Worm (Caenorhabditis elegans) whole organism, early embryonic: ENCODE data around the gene R02D5.8.

ENCODE experiments used
- B0310.2 ChIP-seq: sonication (generic microtip); optimal IDR thresholded peaks from 2 replicates; lab custom pipeline; 2016; ENCODE audit warnings: mild to moderate bottlenecking, missing genetic modification characterization, missing compliant biosample characterization
- F13C5.2 ChIP-seq: sonication (generic microtip); optimal IDR thresholded peaks from 2 replicates; lab custom pipeline; 2017; ENCODE audit warnings: mild to moderate bottlenecking, missing genetic modification characterization, inconsistent platforms, missing compliant biosample characterization
- aly-1 ChIP-seq: sonication (generic microtip); optimal IDR thresholded peaks from 2 replicates; lab custom pipeline; 2016; ENCODE audit warnings: missing genetic modification characterization, missing compliant biosample characterization
- ama-1 ChIP-seq: fragments of 150-350 bp; optimal IDR thresholded peaks from 2 replicates; lab custom pipeline; 2014
- ceh-13 ChIP-seq: fragments of 200-800 bp; sonication (Bioruptor generic); optimal IDR thresholded peaks from 2 replicates; lab custom pipeline; 2018; ENCODE audit warnings: mild to moderate bottlenecking, missing genetic modification characterization, missing compliant biosample characterization
- ceh-36 ChIP-seq: sonication (generic microtip); optimal IDR thresholded peaks from 2 replicates; lab custom pipeline; 2016; ENCODE audit warnings: missing genetic modification characterization, inconsistent platforms, missing compliant biosample characterization
- ets-7 ChIP-seq: sonication (generic microtip); optimal IDR thresholded peaks from 2 replicates; lab custom pipeline; 2016; ENCODE audit warnings: missing genotype, missing genetic modification characterization, missing compliant biosample characterization
- flt-1 ChIP-seq: fragments of 200-800 bp; sonication (Bioruptor generic); IDR thresholded peaks from 2 replicates; pipeline ENCODE4 v1.3.6; 2022; ENCODE audit warnings: missing genetic modification characterization, missing compliant biosample characterization
- hmbx-1 ChIP-seq: sonication (generic microtip); optimal IDR thresholded peaks from 2 replicates; lab custom pipeline; 2016; ENCODE audit warnings: mild to moderate bottlenecking, missing genetic modification characterization, missing compliant biosample characterization
- hmg-4 ChIP-seq: fragments of 200-800 bp; sonication (Bioruptor generic); optimal IDR thresholded peaks from 2 replicates; lab custom pipeline; 2018; ENCODE audit warnings: mild to moderate bottlenecking, missing genetic modification characterization, missing compliant biosample characterization
- hnd-1 ChIP-seq: sonication (generic microtip); optimal IDR thresholded peaks from 2 replicates; lab custom pipeline; 2016; ENCODE audit warnings: missing genetic modification characterization, missing compliant biosample characterization
- pes-1 ChIP-seq: fragments of 200-800 bp; sonication (Bioruptor generic); IDR thresholded peaks from 2 replicates; pipeline ENCODE4 v1.3.6; 2022; ENCODE audit warnings: missing genetic modification reagents, missing genetic modification characterization, missing compliant biosample characterization
- scrt-1 ChIP-seq: fragments of 200-800 bp; sonication (Bioruptor generic); IDR thresholded peaks from 2 replicates; pipeline ENCODE4 v1.3.6; 2022; ENCODE audit warnings: missing genetic modification characterization, missing compliant biosample characterization
- sea-1 ChIP-seq: fragments of 200-800 bp; sonication (Bioruptor generic); conservative IDR thresholded peaks from 2 replicates; pipeline ENCODE4 v1.3.6; 2022; ENCODE audit warnings: missing genetic modification characterization, missing compliant biosample characterization
- tbx-11 ChIP-seq: fragments of 200-800 bp; sonication (Bioruptor generic); IDR thresholded peaks from 2 replicates; pipeline ENCODE4 v1.3.6; 2022; ENCODE audit warnings: missing genetic modification characterization, missing compliant biosample characterization
- tbx-37 ChIP-seq: fragments of 200-800 bp; sonication (Bioruptor generic); conservative IDR thresholded peaks from 2 replicates; pipeline ENCODE4 v1.3.6; 2022; ENCODE audit warnings: missing genetic modification reagents, missing genetic modification characterization, missing compliant biosample characterization
- tra-4 ChIP-seq: sonication (generic microtip); optimal IDR thresholded peaks from 2 replicates; lab custom pipeline; 2017; ENCODE audit warnings: missing genetic modification characterization, missing compliant biosample characterization

The R02D5.8 gene

ce11 chrV:14499074-14499864 is 19.9 kb downstream of the R02D5.8 start:
- TF ChIP-seq ama-1 (lab: Kevin White, UChicago) (no peak), F13C5.2 (tag; lab: Kevin White, UChicago) (no peak), hnd-1 (tag; lab: Kevin White, UChicago) (no peak), ets-7 (no peak), pes-1 (GFP tag; lab: Robert Waterston, UW) (no peak), sea-1 (GFP tag; lab: Robert Waterston, UW) (no peak), ceh-36 (tag; lab: Kevin White, UChicago) (no peak), hmg-4 (no peak), flt-1 (GFP tag; lab: Robert Waterston, UW) (no peak), tra-4 (no peak), aly-1 (tag; lab: Kevin White, UChicago) (no peak), hmbx-1 (tag; lab: Kevin White, UChicago) (no peak), scrt-1 (GFP tag; lab: Robert Waterston, UW) (no peak), tbx-11 (GFP tag; lab: Robert Waterston, UW) (no peak), ceh-13 (GFP tag; lab: Kevin White, UChicago) (no peak), B0310.2 (tag; lab: Kevin White, UChicago) (no peak)

ce11 chrV:14498204-14498603 is 21.0 kb downstream of the R02D5.8 start:
- no peak for TF ChIP-seq ama-1 (lab: Kevin White, UChicago)
- peak; percentile 40; the same call in 1 of the 2 replicates for TF ChIP-seq flt-1 (GFP tag; lab: Robert Waterston, UW)
- peak; percentile 80 for TF ChIP-seq hmg-4
- peak; percentile 13 for TF ChIP-seq F13C5.2 (tag; lab: Kevin White, UChicago)
- no peak for TF ChIP-seq scrt-1 (GFP tag; lab: Robert Waterston, UW)

ce11 chrV:14496446-14496845 is 22.7 kb downstream of the R02D5.8 start:
- TF ChIP-seq scrt-1 (GFP tag; lab: Robert Waterston, UW) (no peak), hmbx-1 (tag; lab: Kevin White, UChicago) (no peak), pes-1 (GFP tag; lab: Robert Waterston, UW) (no peak), ama-1 (lab: Kevin White, UChicago) (no peak), tbx-37 (GFP tag; lab: Robert Waterston, UW) (no peak), tra-4 (no peak), ceh-13 (GFP tag; lab: Kevin White, UChicago) (no peak), aly-1 (tag; lab: Kevin White, UChicago) (no peak), B0310.2 (tag; lab: Kevin White, UChicago) (no peak), ets-7 (no peak), flt-1 (GFP tag; lab: Robert Waterston, UW) (no peak), ceh-36 (tag; lab: Kevin White, UChicago) (no peak), sea-1 (GFP tag; lab: Robert Waterston, UW) (no peak), hnd-1 (tag; lab: Kevin White, UChicago) (no peak), hmg-4 (no peak), tbx-11 (GFP tag; lab: Robert Waterston, UW) (no peak)

- no peak for TF ChIP-seq ceh-13 (GFP tag; lab: Kevin White, UChicago)
- TF ChIP-seq aly-1 (tag; lab: Kevin White, UChicago) = no peak
- no peak for TF ChIP-seq F13C5.2 (tag; lab: Kevin White, UChicago)
- no peak for TF ChIP-seq hmbx-1 (tag; lab: Kevin White, UChicago)
- no peak for TF ChIP-seq B0310.2 (tag; lab: Kevin White, UChicago)
- no peak for TF ChIP-seq ama-1 (lab: Kevin White, UChicago)
- TF ChIP-seq hnd-1 (tag; lab: Kevin White, UChicago) = no peak
- TF ChIP-seq flt-1 (GFP tag; lab: Robert Waterston, UW) = no peak
- no peak for TF ChIP-seq sea-1 (GFP tag; lab: Robert Waterston, UW)
Observed at ce11 chrV:14495493-14495892, 23.7 kb downstream of the R02D5.8 start.

ce11 chrV:14493665-14494064 is 25.5 kb downstream of the R02D5.8 start:
- TF ChIP-seq tbx-11 (GFP tag; lab: Robert Waterston, UW) = no peak
- no peak for TF ChIP-seq aly-1 (tag; lab: Kevin White, UChicago)
- TF ChIP-seq tbx-37 (GFP tag; lab: Robert Waterston, UW) = no peak
- no peak for TF ChIP-seq hmg-4
- TF ChIP-seq tra-4 = no peak
- no peak for TF ChIP-seq flt-1 (GFP tag; lab: Robert Waterston, UW)
- no peak for TF ChIP-seq ceh-13 (GFP tag; lab: Kevin White, UChicago)
- no peak for TF ChIP-seq pes-1 (GFP tag; lab: Robert Waterston, UW)
- TF ChIP-seq F13C5.2 (tag; lab: Kevin White, UChicago) = no peak
- TF ChIP-seq ceh-36 (tag; lab: Kevin White, UChicago) = no peak
- no peak for TF ChIP-seq B0310.2 (tag; lab: Kevin White, UChicago)
- no peak for TF ChIP-seq scrt-1 (GFP tag; lab: Robert Waterston, UW)
- TF ChIP-seq ets-7 = no peak

ce11 chrV:14491097-14491496 is 28.1 kb downstream of the R02D5.8 start:
- TF ChIP-seq F13C5.2 (tag; lab: Kevin White, UChicago) (peak; percentile 25), tbx-37 (GFP tag; lab: Robert Waterston, UW) (no peak)

ce11 chrV:14484582-14484981 is 34.6 kb downstream of the R02D5.8 start, which contains the start of gene R02D5.4:
TSS of gene R02D5.4 (minus strand) at chrV:14484682.
- no peak for TF ChIP-seq hnd-1 (tag; lab: Kevin White, UChicago)
- TF ChIP-seq sea-1 (GFP tag; lab: Robert Waterston, UW) = no peak
- no peak for TF ChIP-seq B0310.2 (tag; lab: Kevin White, UChicago)
- no peak for TF ChIP-seq ceh-13 (GFP tag; lab: Kevin White, UChicago)
- TF ChIP-seq ets-7 = no peak
- TF ChIP-seq ama-1 (lab: Kevin White, UChicago) = no peak
- TF ChIP-seq hmbx-1 (tag; lab: Kevin White, UChicago) = no peak
- TF ChIP-seq tbx-37 (GFP tag; lab: Robert Waterston, UW) = no peak
- no peak for TF ChIP-seq F13C5.2 (tag; lab: Kevin White, UChicago)
- no peak for TF ChIP-seq aly-1 (tag; lab: Kevin White, UChicago)
- TF ChIP-seq pes-1 (GFP tag; lab: Robert Waterston, UW) = no peak
- TF ChIP-seq tra-4 = no peak
- TF ChIP-seq hmg-4 = no peak
- TF ChIP-seq tbx-11 (GFP tag; lab: Robert Waterston, UW) = no peak
- no peak for TF ChIP-seq scrt-1 (GFP tag; lab: Robert Waterston, UW)
